Worm (Caenorhabditis elegans) whole organism, L4 larva: ENCODE results near the gene srxa-2.

Source experiments
- T20F7.1 ChIP-seq: fragments of 200-800 bp; sonication (Bioruptor generic); optimal IDR thresholded peaks from 2 replicates; lab custom pipeline; 2018; ENCODE audit warnings: mild to moderate bottlenecking, missing genetic modification characterization, missing compliant biosample characterization
- ZK337.2 ChIP-seq: fragments of 200-800 bp; sonication (Bioruptor generic); IDR thresholded peaks from 2 replicates; pipeline ENCODE4 v1.3.6; 2022; ENCODE audit warnings: missing genetic modification reagents, missing genetic modification characterization, missing compliant biosample characterization
- ceh-44 ChIP-seq: fragments of 200-800 bp; sonication (Bioruptor generic); IDR thresholded peaks from 2 replicates; pipeline ENCODE4 v1.3.6; 2022; ENCODE audit warnings: missing genetic modification reagents, missing genetic modification characterization, missing compliant biosample characterization
- dmd-9 ChIP-seq: fragments of 200-800 bp; sonication (Bioruptor generic); IDR thresholded peaks from 2 replicates; pipeline ENCODE4 v1.3.6; 2022; ENCODE audit warnings: missing genetic modification reagents, missing genetic modification characterization, missing compliant biosample characterization
- dpl-1 ChIP-seq: fragments of 150-350 bp; optimal IDR thresholded peaks from 2 replicates; lab custom pipeline; 2014; ENCODE audit warnings: missing biosample characterization, missing genetic modification reagents, missing genetic modification characterization
- fos-1 ChIP-seq: fragments of 150-350 bp; optimal IDR thresholded peaks from 2 replicates; lab custom pipeline; 2014; ENCODE audit warnings: missing biosample characterization, missing genetic modification characterization
- jun-1 ChIP-seq: fragments of 150-350 bp; optimal IDR thresholded peaks from 2 replicates; lab custom pipeline; 2014; ENCODE audit warnings: missing biosample characterization, missing genetic modification reagents, missing genetic modification characterization
- mdl-1 ChIP-seq, 2 experiments: fragments of 150-350 bp in 1 of 2; sonication (generic microtip) in 1 of 2; optimal IDR thresholded peaks; 2 replicates each; lab custom pipeline; 2014 to 2017; ENCODE audit warnings: missing biosample characterization in 2 of 2, missing genetic modification characterization in 2 of 2
- nhr-28 ChIP-seq: fragments of 150-350 bp; optimal IDR thresholded peaks from 2 replicates; lab custom pipeline; 2014; ENCODE audit warnings: missing biosample characterization, missing genetic modification characterization
- pha-4 ChIP-seq, 2 experiments: fragments of 150-350 bp in 1 of 2; fragments of 200-800 bp in 1 of 2; sonication (Bioruptor generic) in 1 of 2; IDR thresholded peaks in 1 of 2; optimal IDR thresholded peaks in 1 of 2; 2 replicates each; pipeline versions ENCODE4 v1.3.6 to Lab custom; 2014 to 2022; ENCODE audit warnings: missing genetic modification characterization in 2 of 2, missing genetic modification reagents in 2 of 2, missing biosample characterization in 1 of 2, missing compliant biosample characterization in 1 of 2
- spr-3 ChIP-seq: fragments of 200-800 bp; sonication (Bioruptor generic); optimal IDR thresholded peaks from 2 replicates; lab custom pipeline; 2018; ENCODE audit warnings: mild to moderate bottlenecking, missing genetic modification characterization, missing compliant biosample characterization
- tra-1 ChIP-seq: fragments of 200-800 bp; sonication (Bioruptor generic); IDR thresholded peaks from 2 replicates; pipeline ENCODE4 v1.3.6; 2022; ENCODE audit warnings: missing genetic modification reagents, missing genetic modification characterization, missing compliant biosample characterization
- unc-39 ChIP-seq: sonication (generic microtip); optimal IDR thresholded peaks from 2 replicates; lab custom pipeline; 2017; ENCODE audit warnings: missing biosample characterization, missing genetic modification characterization
- ztf-11 ChIP-seq: fragments of 150-350 bp; optimal IDR thresholded peaks from 2 replicates; lab custom pipeline; 2014; ENCODE audit warnings: missing biosample characterization, missing genetic modification characterization

DNA sequence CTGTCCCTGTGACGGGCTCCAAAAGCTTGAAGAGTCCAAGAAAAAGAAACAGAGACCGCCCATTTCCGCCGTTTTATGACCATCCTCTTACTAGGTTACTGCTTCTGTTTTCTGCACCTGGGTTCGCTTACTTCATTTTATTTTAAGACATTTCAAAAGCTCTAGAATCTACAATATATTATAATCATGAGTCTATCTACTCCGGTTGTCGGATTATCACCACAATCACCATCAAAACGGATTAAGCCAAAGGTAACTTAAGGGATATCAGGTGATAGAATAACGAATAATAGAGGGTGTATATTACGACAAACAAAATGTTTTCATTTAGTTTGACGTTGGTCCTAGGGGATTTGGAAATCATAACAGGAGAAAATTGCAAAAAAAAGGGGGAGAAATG is 9.1 kb downstream of the srxa-2 start:
- TF ChIP-seq ztf-11 = no peak
- TF ChIP-seq dmd-9 (GFP tag; lab: Robert Waterston, UW) = no peak
- no peak for TF ChIP-seq unc-39 (tag; lab: Kevin White, UChicago)
- TF ChIP-seq ZK337.2 (GFP tag; lab: Robert Waterston, UW) = no peak
- TF ChIP-seq tra-1 = no peak
- TF ChIP-seq fos-1 (tag; lab: Kevin White, UChicago) = no peak
- TF ChIP-seq ceh-44 (GFP tag; lab: Robert Waterston, UW) = no peak
- no peak for TF ChIP-seq jun-1 (tag; lab: Kevin White, UChicago)
- no peak for TF ChIP-seq T20F7.1 (GFP tag; lab: Kevin White, UChicago)
- no peak for TF ChIP-seq pha-4 (GFP tag; IDR thresholded peaks at IDR 0.05; lab: Robert Waterston, UW)
- TF ChIP-seq pha-4 (tag; optimal IDR thresholded peaks at IDR 0.05; lab: Kevin White, UChicago) = no peak
- TF ChIP-seq mdl-1 (tag; optimal IDR thresholded peaks at IDR 0.05; lab: Kevin White, UChicago) = no peak
- no peak for TF ChIP-seq spr-3 (GFP tag; lab: Kevin White, UChicago)
- TF ChIP-seq dpl-1 (GFP tag; lab: Kevin White, UChicago) = no peak
- TF ChIP-seq nhr-28 (tag; lab: Kevin White, UChicago) = no peak
